Fruit fly (Drosophila melanogaster) whole organism, pupa: Measurements from ENCODE around the gene Rab14.

ENCODE experiments used
- CG10348 ChIP-seq: fragments of 200-800 bp; sonication (Bioruptor generic); IDR thresholded peaks from 2 replicates; pipeline ENCODE4 v1.3.6; 2022; ENCODE audit warnings: missing biosample characterization, missing genetic modification characterization
- CG12605 ChIP-seq: fragments of 200-800 bp; sonication (Bioruptor generic); IDR thresholded peaks from 2 replicates; pipeline ENCODE4 v1.3.6; 2022; ENCODE audit warnings: missing biosample characterization, missing genetic modification characterization
- CG13204 ChIP-seq: fragments of 200-800 bp; sonication (Bioruptor generic); optimal IDR thresholded peaks from 2 replicates; lab custom pipeline; 2018; ENCODE audit warnings: missing biosample characterization, mild to moderate bottlenecking, missing genetic modification characterization, moderate library complexity
- CG14655 ChIP-seq: fragments of 200-800 bp; sonication (Bioruptor generic); optimal IDR thresholded peaks from 3 replicates; lab custom pipeline; 2017; ENCODE audit warnings: mild to moderate bottlenecking, missing biosample characterization, missing genetic modification reagents, missing genetic modification characterization
- CG15710 ChIP-seq: fragments of 200-800 bp; sonication (Bioruptor generic); optimal IDR thresholded peaks from 2 replicates; lab custom pipeline; 2018; ENCODE audit warnings: missing biosample characterization, mild to moderate bottlenecking, missing genetic modification characterization, moderate library complexity
- CG17806 ChIP-seq: fragments of 200-800 bp; sonication (Bioruptor generic); optimal IDR thresholded peaks from 2 replicates; lab custom pipeline; 2018; ENCODE audit warnings: missing biosample characterization, mild to moderate bottlenecking, missing genetic modification characterization, moderate library complexity
- CG32121 ChIP-seq: fragments of 200-800 bp; sonication (Bioruptor generic); IDR thresholded peaks from 2 replicates; pipeline ENCODE4 v1.3.6; 2022; ENCODE audit warnings: missing biosample characterization, missing genetic modification characterization
- CG34367 ChIP-seq: fragments of 200-800 bp; sonication (Bioruptor generic); optimal IDR thresholded peaks from 2 replicates; lab custom pipeline; 2018; ENCODE audit warnings: missing biosample characterization, mild to moderate bottlenecking, missing genetic modification characterization
- CG4496 ChIP-seq: fragments of 200-800 bp; sonication (Bioruptor generic); IDR thresholded peaks from 3 replicates; pipeline ENCODE4 v1.3.6; 2022; ENCODE audit warnings: missing biosample characterization, missing genetic modification characterization
- CG8159 ChIP-seq: fragments of 200-800 bp; sonication (Bioruptor generic); optimal IDR thresholded peaks from 3 replicates; lab custom pipeline; 2018; ENCODE audit warnings: missing biosample characterization, mild to moderate bottlenecking, missing genetic modification characterization, moderate library complexity
- CG8301 ChIP-seq: fragments of 200-800 bp; sonication (Bioruptor generic); optimal IDR thresholded peaks from 2 replicates; lab custom pipeline; 2018; ENCODE audit warnings: missing biosample characterization, mild to moderate bottlenecking, missing genetic modification characterization
- CG9948 ChIP-seq: fragments of 200-800 bp; sonication (Bioruptor generic); optimal IDR thresholded peaks from 2 replicates; lab custom pipeline; 2018; ENCODE audit warnings: missing biosample characterization, mild to moderate bottlenecking, missing genetic modification characterization, moderate library complexity
- D1 ChIP-seq: fragments of 200-800 bp; sonication (Bioruptor generic); optimal IDR thresholded peaks from 2 replicates; lab custom pipeline; 2018; ENCODE audit warnings: missing biosample characterization, mild to moderate bottlenecking, missing genetic modification characterization, moderate library complexity
- EcR ChIP-seq: fragments of 200-800 bp; sonication (Bioruptor generic); optimal IDR thresholded peaks from 3 replicates; lab custom pipeline; 2019; ENCODE audit warnings: missing biosample characterization, missing genetic modification characterization, mild to moderate bottlenecking, moderate library complexity, missing genetic modification reagents
- Ets98B ChIP-seq: fragments of 200-800 bp; sonication (Bioruptor generic); IDR thresholded peaks from 2 replicates; pipeline ENCODE4 v1.3.6; 2022; ENCODE audit warnings: missing biosample characterization, missing genetic modification characterization
- Pif1A ChIP-seq: fragments of 200-800 bp; sonication (Bioruptor generic); optimal IDR thresholded peaks from 3 replicates; lab custom pipeline; 2016; ENCODE audit warnings: missing biosample characterization, missing genetic modification characterization
- Pif1B ChIP-seq: fragments of 200-800 bp; sonication (Bioruptor generic); optimal IDR thresholded peaks from 3 replicates; lab custom pipeline; 2016; ENCODE audit warnings: missing biosample characterization, missing genetic modification characterization
- Snoo ChIP-seq: fragments of 200-800 bp; sonication (Bioruptor generic); optimal IDR thresholded peaks from 3 replicates; lab custom pipeline; 2017; ENCODE audit warnings: missing biosample characterization, mild to moderate bottlenecking, missing genetic modification characterization, inconsistent platforms
- fd96Ca ChIP-seq: fragments of 200-800 bp; sonication (Bioruptor generic); IDR thresholded peaks from 3 replicates; pipeline ENCODE4 v1.3.6; 2022; ENCODE audit warnings: missing biosample characterization, missing genetic modification characterization
- gl ChIP-seq: fragments of 200-800 bp; sonication (Bioruptor generic); optimal IDR thresholded peaks from 2 replicates; lab custom pipeline; 2018; ENCODE audit warnings: missing biosample characterization, mild to moderate bottlenecking, missing genetic modification characterization
- rn ChIP-seq: fragments of 200-800 bp; sonication (Bioruptor generic); IDR thresholded peaks from 2 replicates; pipeline ENCODE4 v1.3.6; 2022; ENCODE audit warnings: missing biosample characterization, missing genetic modification characterization

The Rab14 gene

dm6 chr2L:14319005-14319404, 35.9 kb upstream of the Rab14 start:
- no peak for TF ChIP-seq CG8159 (tag; lab: Kevin White, UChicago)
- TF ChIP-seq CG12605 = no peak
- TF ChIP-seq gl (tag; lab: Kevin White, UChicago) = no peak
- TF ChIP-seq rn (GFP tag; lab: Robert Waterston, UW) = no peak
- no peak for TF ChIP-seq CG32121 (GFP tag; lab: Robert Waterston, UW)
- no peak for TF ChIP-seq EcR (GFP tag; lab: Kevin White, UChicago)
- no peak for TF ChIP-seq CG17806 (tag; lab: Kevin White, UChicago)
- TF ChIP-seq Pif1A (GFP tag; lab: Kevin White, UChicago) = no peak
- TF ChIP-seq CG34367 (tag; lab: Kevin White, UChicago) = no peak
- no peak for TF ChIP-seq D1
- no peak; the same call in 1 of the 2 replicates for TF ChIP-seq Ets98B (GFP tag; lab: Robert Waterston, UW)
- no peak for TF ChIP-seq CG14655
- no peak for TF ChIP-seq CG8301 (tag; lab: Kevin White, UChicago)
- TF ChIP-seq Pif1B (GFP tag; lab: Kevin White, UChicago) = no peak
- no peak for TF ChIP-seq CG13204 (GFP tag; lab: Kevin White, UChicago)
- TF ChIP-seq CG9948 (tag; lab: Kevin White, UChicago) = no peak

dm6 chr2L:14333965-14334364, 21.0 kb upstream of the Rab14 start, which contains the start of gene CG33090:
TSS of gene CG33090 (plus strand) at chr2L:14334158.
- 0 out of 3 replicates have a peak, but pooled peaks have one; percentile 38 for TF ChIP-seq CG4496 (GFP tag; lab: Robert Waterston, UW)
- no peak for TF ChIP-seq CG12605
- TF ChIP-seq, all 21 proteins: peak for 1

- TF ChIP-seq Snoo = no peak
- no peak for TF ChIP-seq fd96Ca (GFP tag; lab: Robert Waterston, UW)
- TF ChIP-seq CG8301 (tag; lab: Kevin White, UChicago) = no peak
- TF ChIP-seq gl (tag; lab: Kevin White, UChicago) = no peak
- no peak for TF ChIP-seq CG17806 (tag; lab: Kevin White, UChicago)
Measured at dm6 chr2L:14336311-14336836, 18.6 kb upstream of the Rab14 start.

- TF ChIP-seq Pif1A (GFP tag; lab: Kevin White, UChicago) = no peak
- no peak for TF ChIP-seq CG15710 (tag; lab: Kevin White, UChicago)
- no peak for TF ChIP-seq D1
- TF ChIP-seq CG4496 (GFP tag; lab: Robert Waterston, UW) = no peak
- TF ChIP-seq Pif1B (GFP tag; lab: Kevin White, UChicago) = no peak
- TF ChIP-seq fd96Ca (GFP tag; lab: Robert Waterston, UW) = no peak
- no peak for TF ChIP-seq Ets98B (GFP tag; lab: Robert Waterston, UW)
- TF ChIP-seq CG17806 (tag; lab: Kevin White, UChicago) = no peak
- TF ChIP-seq CG8301 (tag; lab: Kevin White, UChicago) = no peak
- TF ChIP-seq CG32121 (GFP tag; lab: Robert Waterston, UW) = no peak
- TF ChIP-seq rn (GFP tag; lab: Robert Waterston, UW) = no peak
- TF ChIP-seq Snoo = no peak
Measured at dm6 chr2L:14337940-14338339, 17.0 kb upstream of the Rab14 start, which contains the start of gene CG15286. TSS of gene CG15286 (plus strand) at chr2L:14338240.

dm6 chr2L:14340964-14341363, 14.0 kb upstream of the Rab14 start:
- TF ChIP-seq Snoo (no peak), CG17806 (tag; lab: Kevin White, UChicago) (no peak), CG32121 (GFP tag; lab: Robert Waterston, UW) (no peak), CG34367 (tag; lab: Kevin White, UChicago) (no peak), Pif1B (GFP tag; lab: Kevin White, UChicago) (no peak), D1 (no peak), CG8159 (tag; lab: Kevin White, UChicago) (no peak), Ets98B (GFP tag; lab: Robert Waterston, UW) (no peak), CG8301 (tag; lab: Kevin White, UChicago) (no peak), CG15710 (tag; lab: Kevin White, UChicago) (no peak), gl (tag; lab: Kevin White, UChicago) (no peak), rn (GFP tag; lab: Robert Waterston, UW) (no peak), fd96Ca (GFP tag; lab: Robert Waterston, UW) (no peak)
- TF ChIP-seq, all 21 proteins: peak for 0

dm6 chr2L:14346588-14346987, 8.4 kb upstream of the Rab14 start, which contains the start of gene Send2:
TSS of gene Send2 (minus strand) at chr2L:14346688.
- TF ChIP-seq CG15710 (tag; lab: Kevin White, UChicago) (no peak), CG12605 (no peak), Ets98B (GFP tag; lab: Robert Waterston, UW) (no peak), CG34367 (tag; lab: Kevin White, UChicago) (no peak), CG9948 (tag; lab: Kevin White, UChicago) (no peak), Pif1B (GFP tag; lab: Kevin White, UChicago) (no peak), Pif1A (GFP tag; lab: Kevin White, UChicago) (no peak), CG4496 (GFP tag; lab: Robert Waterston, UW) (no peak), CG17806 (tag; lab: Kevin White, UChicago) (no peak), Snoo (no peak), gl (tag; lab: Kevin White, UChicago) (no peak), CG8159 (tag; lab: Kevin White, UChicago) (no peak), CG10348 (no peak), CG14655 (no peak), CG8301 (tag; lab: Kevin White, UChicago) (no peak)
